Worm (Caenorhabditis elegans) whole organism, L4/young adult: ENCODE data around the gene eps-8.

Experiments
- W03F9.2 ChIP-seq: fragments of 150-350 bp; optimal IDR thresholded peaks from 2 replicates; lab custom pipeline; 2014; ENCODE audit warnings: missing biosample characterization, missing genetic modification characterization
- him-1 ChIP-seq: sonication (generic microtip); optimal IDR thresholded peaks from 2 replicates; lab custom pipeline; 2016; ENCODE audit warnings: missing genotype, missing genetic modification reagents, missing genetic modification characterization, missing compliant biosample characterization

DNA sequence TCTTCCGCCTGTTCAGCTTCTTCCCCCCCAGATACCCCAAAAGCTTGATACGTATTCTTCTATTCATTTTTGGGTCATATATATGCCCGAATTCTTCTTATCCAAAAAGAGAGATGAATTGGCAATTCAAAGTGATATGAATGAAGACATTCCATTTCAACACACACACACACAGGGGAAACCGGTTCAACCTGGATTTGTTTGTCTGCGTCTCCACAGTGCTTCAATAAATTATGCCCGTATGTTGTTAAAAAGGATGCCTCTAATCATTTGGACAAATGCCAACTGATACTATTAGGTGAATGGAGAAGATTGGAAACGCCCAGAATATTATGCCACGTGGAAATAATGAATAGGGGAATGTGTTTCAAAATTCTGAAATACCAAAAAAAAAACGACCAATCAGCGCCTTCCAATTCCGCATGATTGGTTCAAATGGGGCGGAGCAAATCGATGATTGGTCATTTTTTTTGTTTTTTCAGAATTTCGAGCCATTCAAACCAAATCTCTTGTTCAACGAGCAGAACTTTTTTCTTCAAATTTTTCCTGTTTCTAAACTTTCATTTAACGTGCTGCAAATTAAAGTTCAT lies 9.3 kb upstream of the eps-8 start:
- TF ChIP-seq W03F9.2 (no peak), him-1 (tag; lab: Kevin White, UChicago) (no peak)
